Worm (Caenorhabditis elegans) whole organism, L4 larva: ENCODE measurements around the gene nhr-101.

ENCODE experiments used
- nhr-237 ChIP-seq: sonication (generic microtip); optimal IDR thresholded peaks from 2 replicates; lab custom pipeline; 2017; ENCODE audit warnings: missing biosample characterization, missing genetic modification characterization
- ztf-11 ChIP-seq: fragments of 150-350 bp; optimal IDR thresholded peaks from 2 replicates; lab custom pipeline; 2014; ENCODE audit warnings: missing biosample characterization, missing genetic modification characterization

- TF ChIP-seq ztf-11 (tag; lab: Kevin White, UChicago): no peak
- no peak for TF ChIP-seq nhr-237 (tag; lab: Kevin White, UChicago)
Measured at ce11 chrV:11580826-11581225, 10.6 kb downstream of the nhr-101 start, which contains the start of gene srx-90.
